Worm (Caenorhabditis elegans) whole organism, L2 larva: ENCODE measurements around the gene ZK1307.8.
A peak's percentile ranks its signal among the peaks of the same experiment; 100 is the strongest.

ENCODE experiments used
- ceh-16 ChIP-seq: fragments of 150-350 bp; optimal IDR thresholded peaks from 2 replicates; lab custom pipeline; 2014; ENCODE audit warnings: missing biosample characterization, missing genetic modification characterization
- egl-27 ChIP-seq: sonication (generic microtip); optimal IDR thresholded peaks from 3 replicates; lab custom pipeline; 2017; ENCODE audit warnings: missing biosample characterization, missing genetic modification reagents, missing genetic modification characterization
- gmeb-1 ChIP-seq: fragments of 150-350 bp; optimal IDR thresholded peaks from 2 replicates; lab custom pipeline; 2014; ENCODE audit warnings: missing biosample characterization, missing genetic modification characterization
- lin-39 ChIP-seq: fragments of 150-350 bp; optimal IDR thresholded peaks from 2 replicates; lab custom pipeline; 2014; ENCODE audit warnings: missing biosample characterization, missing genetic modification reagents, missing genetic modification characterization
- nhr-21 ChIP-seq: fragments of 150-350 bp; optimal IDR thresholded peaks from 2 replicates; lab custom pipeline; 2014; ENCODE audit warnings: missing biosample characterization, missing genetic modification characterization

DNA sequence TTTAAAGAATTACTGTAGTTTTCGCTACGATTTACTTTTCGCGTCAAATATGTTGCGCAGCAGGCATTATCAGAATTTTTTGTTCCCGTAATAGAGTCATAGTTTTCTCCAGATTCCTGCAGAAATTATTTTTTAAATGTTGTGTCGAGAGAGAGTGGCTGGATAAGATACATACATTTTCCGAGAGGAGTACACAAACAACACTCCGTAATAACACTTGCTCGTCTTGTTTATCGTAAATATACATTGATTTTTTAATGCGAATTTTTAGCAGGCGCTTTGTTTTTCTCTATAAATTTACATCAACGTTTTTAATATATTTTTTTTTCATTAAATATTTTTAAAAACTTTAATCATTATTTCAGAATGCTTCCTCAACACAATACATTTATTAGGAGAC, 44.5 kb downstream of the ZK1307.8 start, which contains the start of gene taf-8:
- peak; percentile 63 for TF ChIP-seq gmeb-1
- TF ChIP-seq nhr-21 (tag; lab: Kevin White, UChicago) = peak; percentile 26
- no peak for TF ChIP-seq lin-39 (tag; lab: Kevin White, UChicago)
- TF ChIP-seq egl-27 (tag; lab: Kevin White, UChicago) = no peak
- TF ChIP-seq ceh-16 (tag; lab: Kevin White, UChicago) = no peak
